Worm (Caenorhabditis elegans) whole organism, mixed stage, embryonic: ENCODE measurements around the gene xbx-4.

ENCODE experiments used
- M03D4.4 ChIP-seq: sonication (generic microtip); optimal IDR thresholded peaks from 2 replicates; lab custom pipeline; 2017; ENCODE audit warnings: mild to moderate bottlenecking, missing genetic modification characterization, missing compliant biosample characterization
- bed-3 ChIP-seq: fragments of 200-800 bp; sonication (Bioruptor generic); optimal IDR thresholded peaks from 3 replicates; lab custom pipeline; 2018; ENCODE audit warnings: mild to moderate bottlenecking, missing genetic modification characterization, moderate library complexity, missing compliant biosample characterization
- blmp-1 ChIP-seq: fragments of 150-350 bp; optimal IDR thresholded peaks from 2 replicates; lab custom pipeline; 2014; ENCODE audit warnings: missing biosample characterization, missing genetic modification characterization
- ceh-39 ChIP-seq: fragments of 150-350 bp; optimal IDR thresholded peaks from 2 replicates; lab custom pipeline; 2014; ENCODE audit warnings: missing biosample characterization, missing genetic modification characterization
- ceh-43 ChIP-seq: fragments of 200-800 bp; sonication (Bioruptor generic); optimal IDR thresholded peaks from 2 replicates; lab custom pipeline; 2018; ENCODE audit warnings: mild to moderate bottlenecking, missing genetic modification characterization, moderate library complexity, missing compliant biosample characterization
- ceh-83 ChIP-seq: fragments of 200-800 bp; sonication (Bioruptor generic); optimal IDR thresholded peaks from 2 replicates; lab custom pipeline; 2018; ENCODE audit warnings: mild to moderate bottlenecking, missing genetic modification characterization, missing compliant biosample characterization
- ces-1 ChIP-seq: fragments of 150-350 bp; optimal IDR thresholded peaks from 2 replicates; lab custom pipeline; 2014; ENCODE audit warnings: missing biosample characterization, missing genetic modification reagents, missing genetic modification characterization
- drap-1 ChIP-seq: fragments of 200-800 bp; sonication (Bioruptor generic); optimal IDR thresholded peaks from 3 replicates; lab custom pipeline; 2018; ENCODE audit warnings: mild to moderate bottlenecking, missing genetic modification characterization, missing compliant biosample characterization
- elt-1 ChIP-seq: sonication (generic microtip); optimal IDR thresholded peaks from 2 replicates; lab custom pipeline; 2017; ENCODE audit warnings: missing genetic modification characterization, mild to moderate bottlenecking, missing compliant biosample characterization, antibody characterized with exemption, moderate library complexity, borderline replicate concordance; ENCODE audit not compliant: insufficient read depth
- flh-1 ChIP-seq: fragments of 200-800 bp; sonication (Bioruptor generic); optimal IDR thresholded peaks from 2 replicates; lab custom pipeline; 2018; ENCODE audit warnings: mild to moderate bottlenecking, missing genetic modification characterization, moderate library complexity, missing compliant biosample characterization
- ham-2 ChIP-seq: fragments of 200-800 bp; sonication (Bioruptor generic); optimal IDR thresholded peaks from 2 replicates; lab custom pipeline; 2018; ENCODE audit warnings: mild to moderate bottlenecking, missing genetic modification characterization, missing compliant biosample characterization
- hlh-1 ChIP-seq: fragments of 150-350 bp; optimal IDR thresholded peaks from 2 replicates; lab custom pipeline; 2014; ENCODE audit warnings: missing biosample characterization, missing genetic modification reagents, missing genetic modification characterization
- lin-13 ChIP-seq: fragments of 150-350 bp; optimal IDR thresholded peaks from 2 replicates; lab custom pipeline; 2014; ENCODE audit warnings: missing biosample characterization, missing genetic modification characterization
- lin-32 ChIP-seq: fragments of 200-800 bp; sonication (Bioruptor generic); optimal IDR thresholded peaks from 2 replicates; lab custom pipeline; 2018; ENCODE audit warnings: mild to moderate bottlenecking, missing genetic modification characterization, missing compliant biosample characterization
- lsy-2 ChIP-seq: fragments of 150-350 bp; optimal IDR thresholded peaks from 2 replicates; lab custom pipeline; 2014; ENCODE audit warnings: missing biosample characterization, missing genetic modification characterization
- mab-5 ChIP-seq: fragments of 150-350 bp; optimal IDR thresholded peaks from 2 replicates; lab custom pipeline; 2014; ENCODE audit warnings: missing biosample characterization, missing genetic modification characterization
- mep-1 ChIP-seq: fragments of 150-350 bp; optimal IDR thresholded peaks from 2 replicates; lab custom pipeline; 2017; ENCODE audit warnings: missing biosample characterization, missing genetic modification reagents, missing genetic modification characterization, inconsistent platforms
- mls-2 ChIP-seq: sonication (generic microtip); optimal IDR thresholded peaks from 2 replicates; lab custom pipeline; 2016; ENCODE audit warnings: mild to moderate bottlenecking, missing genetic modification characterization, moderate library complexity, missing compliant biosample characterization
- nhr-12 ChIP-seq: fragments of 150-350 bp; optimal IDR thresholded peaks from 2 replicates; lab custom pipeline; 2014; ENCODE audit warnings: missing biosample characterization, missing genetic modification characterization
- nhr-2 ChIP-seq: fragments of 150-350 bp; optimal IDR thresholded peaks from 2 replicates; lab custom pipeline; 2014; ENCODE audit warnings: missing biosample characterization, missing genetic modification characterization
- nhr-28 ChIP-seq: fragments of 150-350 bp; optimal IDR thresholded peaks from 2 replicates; lab custom pipeline; 2014; ENCODE audit warnings: missing biosample characterization, missing genetic modification characterization
- nhr-76 ChIP-seq: sonication (generic microtip); optimal IDR thresholded peaks from 2 replicates; lab custom pipeline; 2017; ENCODE audit warnings: missing biosample characterization, missing genetic modification characterization
- sem-2 ChIP-seq: fragments of 200-800 bp; sonication (Bioruptor generic); optimal IDR thresholded peaks from 2 replicates; lab custom pipeline; 2018; ENCODE audit warnings: mild to moderate bottlenecking, missing genetic modification characterization, missing compliant biosample characterization
- snpc-4 ChIP-seq: fragments of 150-350 bp; optimal IDR thresholded peaks from 2 replicates; lab custom pipeline; 2014; ENCODE audit warnings: missing biosample characterization, missing genetic modification characterization
- sptf-1 ChIP-seq: sonication (generic microtip); optimal IDR thresholded peaks from 2 replicates; lab custom pipeline; 2017; ENCODE audit warnings: mild to moderate bottlenecking, missing genetic modification characterization, moderate library complexity, missing compliant biosample characterization
- tbx-8 ChIP-seq: fragments of 200-800 bp; sonication (Bioruptor generic); optimal IDR thresholded peaks from 2 replicates; lab custom pipeline; 2018; ENCODE audit warnings: mild to moderate bottlenecking, missing genetic modification characterization, moderate library complexity, missing compliant biosample characterization
- unc-120 ChIP-seq: sonication (generic microtip); optimal IDR thresholded peaks from 2 replicates; lab custom pipeline; 2017; ENCODE audit warnings: missing genetic modification characterization, missing compliant biosample characterization; ENCODE audit not compliant: poor library complexity, severe bottlenecking
- unc-62 ChIP-seq: fragments of 150-350 bp; optimal IDR thresholded peaks from 2 replicates; lab custom pipeline; 2014; ENCODE audit warnings: missing biosample characterization, missing genetic modification reagents, missing genetic modification characterization
- zip-8 ChIP-seq: fragments of 150-350 bp; optimal IDR thresholded peaks from 2 replicates; lab custom pipeline; 2014; ENCODE audit warnings: missing biosample characterization, missing genetic modification characterization
- ztf-11 ChIP-seq: fragments of 150-350 bp; optimal IDR thresholded peaks from 2 replicates; lab custom pipeline; 2014; ENCODE audit warnings: missing biosample characterization, missing genetic modification characterization

xbx-4 gene

ce11 chrIV:2136607-2137006 is 22.2 kb downstream of the xbx-4 start, which contains the start of gene test-1:
test-1 (plus strand) TSS chrIV:2136951.
- TF ChIP-seq mep-1 (no peak), mls-2 (no peak), hlh-1 (peak; percentile 99), sptf-1 (tag; lab: Kevin White, UChicago) (no peak), tbx-8 (GFP tag; lab: Kevin White, UChicago) (no peak), unc-120 (tag; lab: Kevin White, UChicago) (peak; percentile 9), nhr-28 (tag; lab: Kevin White, UChicago) (no peak), lin-32 (GFP tag; lab: Kevin White, UChicago) (peak; percentile 7), ztf-11 (no peak), unc-62 (GFP tag; lab: Kevin White, UChicago) (peak; percentile 45)

- TF ChIP-seq nhr-12 (tag; lab: Kevin White, UChicago) (no peak), lin-32 (GFP tag; lab: Kevin White, UChicago) (no peak), zip-8 (tag; lab: Kevin White, UChicago) (peak; percentile 95), nhr-2 (tag; lab: Kevin White, UChicago) (no peak), nhr-28 (tag; lab: Kevin White, UChicago) (no peak), ham-2 (GFP tag; lab: Kevin White, UChicago) (no peak)
Observed at ce11 chrIV:2137478-2137877, 23.0 kb downstream of the xbx-4 start.

DNA sequence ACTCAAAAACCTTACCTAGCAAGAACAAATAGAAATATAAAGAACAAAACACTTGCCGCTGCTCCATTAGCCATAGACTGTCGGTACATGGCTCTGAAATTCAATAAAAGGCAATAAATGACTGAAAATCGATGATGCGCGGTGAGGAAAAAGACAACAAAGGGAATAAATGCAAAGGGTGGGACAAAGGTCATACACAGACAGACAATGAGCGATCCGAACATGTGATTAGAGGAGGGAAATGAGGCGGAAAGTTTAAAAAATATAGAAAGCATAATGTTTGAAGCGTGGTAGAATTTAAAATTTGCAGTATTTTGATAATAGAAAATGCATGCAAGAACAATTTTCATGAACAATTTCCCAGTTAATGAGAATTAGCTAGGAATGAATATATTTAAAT is 26.1 kb downstream of the xbx-4 start, which contains the start of gene C54E4.12:
C54E4.12 (minus strand) TSS at position 101 of the 400 bp plus-strand sequence.
- no peak for TF ChIP-seq M03D4.4
- no peak for TF ChIP-seq ceh-39 (tag; lab: Kevin White, UChicago)
- no peak for TF ChIP-seq hlh-1
- no peak for TF ChIP-seq lsy-2 (tag; lab: Kevin White, UChicago)
- TF ChIP-seq sem-2 (GFP tag; lab: Kevin White, UChicago) = no peak
- no peak for TF ChIP-seq nhr-2 (tag; lab: Kevin White, UChicago)
- no peak for TF ChIP-seq nhr-28 (tag; lab: Kevin White, UChicago)
- no peak for TF ChIP-seq snpc-4 (tag; lab: Kevin White, UChicago)
- TF ChIP-seq flh-1 (GFP tag; lab: Kevin White, UChicago) = no peak
- TF ChIP-seq unc-120 (tag; lab: Kevin White, UChicago) = no peak
- TF ChIP-seq bed-3 = no peak
- no peak for TF ChIP-seq ceh-43
- TF ChIP-seq mab-5 = no peak
- TF ChIP-seq sptf-1 (tag; lab: Kevin White, UChicago) = no peak
- no peak for TF ChIP-seq drap-1
- TF ChIP-seq lin-13 (tag; lab: Kevin White, UChicago) = no peak

DNA sequence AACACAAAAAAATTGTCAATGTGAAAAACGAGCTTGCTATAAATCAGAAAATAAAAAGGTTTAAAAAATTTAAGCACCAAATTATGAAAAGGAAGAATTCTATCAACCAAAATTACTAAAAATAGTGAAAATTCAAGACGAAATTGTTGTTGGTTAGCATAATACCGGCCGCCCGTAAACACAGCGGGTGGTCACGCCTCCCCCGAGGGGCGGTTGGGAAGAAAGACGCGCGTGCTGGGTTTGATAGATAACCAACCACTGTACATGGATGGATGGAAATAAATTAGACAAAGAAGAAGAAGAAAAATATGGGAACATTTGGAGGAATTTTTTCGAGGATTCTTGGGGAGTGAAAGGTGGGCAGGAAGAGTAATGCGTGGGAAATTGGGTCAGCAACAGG is 27.9 kb downstream of the xbx-4 start:
- TF ChIP-seq sem-2 (GFP tag; lab: Kevin White, UChicago) (no peak), sptf-1 (tag; lab: Kevin White, UChicago) (no peak), ces-1 (GFP tag; lab: Kevin White, UChicago) (no peak), blmp-1 (tag; lab: Kevin White, UChicago) (no peak), nhr-76 (tag; lab: Kevin White, UChicago) (no peak), nhr-2 (tag; lab: Kevin White, UChicago) (no peak), snpc-4 (tag; lab: Kevin White, UChicago) (no peak), hlh-1 (no peak), bed-3 (no peak), ztf-11 (no peak), lsy-2 (tag; lab: Kevin White, UChicago) (no peak), tbx-8 (GFP tag; lab: Kevin White, UChicago) (no peak), mab-5 (no peak), ceh-83 (GFP tag; lab: Kevin White, UChicago) (no peak), zip-8 (tag; lab: Kevin White, UChicago) (no peak)

DNA sequence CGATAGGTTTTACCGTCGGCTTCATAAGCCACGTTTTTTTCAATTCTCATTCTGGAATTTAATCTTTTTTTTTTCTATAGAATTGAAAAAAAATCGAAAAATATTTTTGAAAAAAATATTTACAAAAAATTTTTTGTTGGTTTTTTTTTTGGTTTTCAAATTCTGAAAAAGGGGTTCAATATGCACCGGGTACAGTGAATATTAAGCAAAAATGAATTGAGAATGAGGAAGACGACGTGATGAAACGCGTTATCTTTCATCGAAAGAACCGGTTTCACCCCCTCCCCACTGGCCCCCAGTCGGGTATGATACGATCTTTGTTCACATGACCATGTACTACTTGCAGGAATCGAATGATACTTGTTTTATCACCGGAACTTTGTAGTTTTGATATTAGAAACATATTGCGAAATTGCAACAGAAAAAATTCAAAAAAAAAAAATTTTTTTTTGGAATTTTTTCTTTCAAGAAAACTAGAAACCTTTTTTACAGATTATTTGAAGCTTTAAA is 34.9 kb downstream of the xbx-4 start, which contains the start of gene C54E4.5:
C54E4.5 (minus strand) TSS at position 51 of the 510 bp plus-strand sequence.
- TF ChIP-seq ces-1 (GFP tag; lab: Kevin White, UChicago) = no peak
- peak; percentile 52 for TF ChIP-seq elt-1
